Fruit fly (Drosophila melanogaster): ENCODE data around the gene Syx7.

Gene Syx7

DNA sequence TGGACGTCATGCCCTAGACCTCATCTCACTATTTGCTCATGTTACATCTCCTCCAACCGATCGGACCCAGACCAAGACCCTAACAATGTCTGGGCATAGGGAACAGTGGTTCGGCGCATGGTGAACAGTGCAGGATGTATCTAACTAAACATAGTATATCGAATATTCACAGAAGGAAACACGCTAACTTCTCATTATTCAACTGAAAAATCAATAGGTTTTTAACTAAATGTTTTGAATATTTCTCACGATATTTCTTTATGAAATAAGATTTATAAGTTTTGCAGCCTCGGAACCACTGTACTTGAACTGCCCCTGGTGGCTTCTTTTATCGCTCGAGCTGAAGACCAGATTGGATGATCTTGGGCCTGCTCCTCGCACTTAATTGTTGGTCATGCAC lies 8.0 kb downstream of the Syx7 start:
- no peak for TF ChIP-seq noc (tag; optimal IDR thresholded peaks at IDR 0.05)

DNA sequence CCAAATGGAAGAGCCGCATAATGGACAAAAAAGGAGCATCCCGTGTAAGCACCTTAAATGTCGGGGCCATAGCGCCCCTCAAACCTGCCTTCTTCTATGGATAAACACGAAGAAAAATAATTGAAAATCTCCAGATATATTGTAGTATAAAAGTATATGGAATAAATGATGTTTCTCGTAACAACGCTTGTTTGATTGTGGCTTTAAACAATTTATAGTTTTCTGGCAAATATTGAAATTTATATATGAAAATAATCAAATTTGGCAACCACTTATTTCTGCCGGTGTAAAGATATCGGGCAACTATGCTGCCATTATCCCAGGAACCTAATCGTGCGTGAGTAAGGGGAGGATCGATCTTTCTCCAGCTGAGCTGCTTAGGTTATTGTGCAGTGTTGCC lies 9.6 kb downstream of the Syx7 start:
- TF ChIP-seq noc (tag; optimal IDR thresholded peaks at IDR 0.05), result no peak

DNA sequence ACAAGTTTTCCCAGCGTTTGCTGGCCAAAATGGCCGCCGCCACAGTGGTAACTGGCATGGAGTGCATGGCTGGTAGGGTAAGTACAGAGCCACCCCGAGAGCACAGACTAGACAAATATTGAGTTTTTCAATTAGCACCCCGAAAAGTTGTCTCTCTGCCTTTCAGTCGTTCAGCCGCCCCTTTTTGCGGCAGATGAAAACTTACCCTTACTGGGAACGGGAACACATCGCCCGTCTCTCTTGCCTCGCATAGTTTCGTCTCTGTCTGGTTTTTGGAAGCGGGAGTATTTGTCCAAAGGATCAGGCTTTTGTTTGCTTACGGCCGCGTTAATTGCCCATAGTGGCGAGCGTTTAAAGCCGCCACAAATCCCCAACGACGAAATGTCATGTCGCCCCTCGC lies 13.1 kb downstream of the Syx7 start:
- TF ChIP-seq noc (tag; optimal IDR thresholded peaks at IDR 0.05), result no peak

DNA sequence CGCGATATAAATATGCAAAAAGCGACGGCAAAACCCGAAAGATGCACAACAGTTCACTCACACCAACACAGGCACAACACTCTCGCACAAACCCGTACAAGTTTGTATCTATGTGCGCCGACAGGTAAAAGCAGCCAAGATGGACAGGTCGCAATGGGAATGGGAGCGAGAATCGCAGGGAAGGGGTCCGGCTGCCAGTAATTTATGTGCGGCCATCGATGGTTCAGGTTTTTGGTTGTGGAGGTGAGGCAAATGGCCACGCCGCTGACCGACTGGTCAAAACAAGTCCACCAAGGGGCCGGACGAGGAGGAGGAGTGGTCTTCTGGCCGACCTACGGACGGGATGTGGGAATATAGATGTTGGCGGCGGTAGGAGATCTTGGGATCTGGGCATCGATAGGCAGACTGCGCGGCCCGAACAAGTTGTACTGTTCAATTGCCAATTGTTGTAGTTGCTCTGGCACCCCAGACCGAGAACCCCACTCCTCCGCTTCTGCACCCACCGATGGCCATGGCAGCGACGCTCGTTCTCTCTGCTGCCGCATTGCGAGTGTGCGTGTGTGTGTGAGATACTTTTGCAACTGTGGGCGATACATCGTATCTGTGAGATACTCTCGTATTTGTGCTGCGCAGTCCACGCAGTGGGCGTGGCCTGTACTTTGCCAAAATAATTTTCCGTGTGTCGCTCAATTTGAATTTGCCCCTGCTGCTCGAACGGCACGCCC lies 14.7 kb downstream of the Syx7 start:
- TF ChIP-seq noc (tag; optimal IDR thresholded peaks at IDR 0.05), result no peak

DNA sequence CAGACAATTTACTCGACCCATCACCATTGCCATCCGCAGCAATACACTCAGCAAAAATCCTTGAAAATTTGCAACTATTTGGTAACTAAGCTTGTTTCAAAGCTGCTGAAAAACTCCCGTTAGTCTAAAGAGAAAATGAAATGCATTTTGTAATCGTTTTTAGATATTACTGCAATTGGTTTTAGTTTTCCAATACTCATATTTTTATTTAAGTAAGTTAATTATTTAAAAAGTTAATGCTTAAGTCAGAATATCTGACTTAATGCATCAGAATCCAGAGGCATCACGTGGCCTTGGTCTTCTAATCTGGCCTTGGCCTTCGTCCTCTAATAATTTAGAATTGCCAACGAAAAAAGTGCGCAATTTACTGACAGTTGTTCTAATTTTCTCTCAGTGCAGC lies 17.2 kb downstream of the Syx7 start:
- TF ChIP-seq noc (tag; optimal IDR thresholded peaks at IDR 0.05), result no peak

DNA sequence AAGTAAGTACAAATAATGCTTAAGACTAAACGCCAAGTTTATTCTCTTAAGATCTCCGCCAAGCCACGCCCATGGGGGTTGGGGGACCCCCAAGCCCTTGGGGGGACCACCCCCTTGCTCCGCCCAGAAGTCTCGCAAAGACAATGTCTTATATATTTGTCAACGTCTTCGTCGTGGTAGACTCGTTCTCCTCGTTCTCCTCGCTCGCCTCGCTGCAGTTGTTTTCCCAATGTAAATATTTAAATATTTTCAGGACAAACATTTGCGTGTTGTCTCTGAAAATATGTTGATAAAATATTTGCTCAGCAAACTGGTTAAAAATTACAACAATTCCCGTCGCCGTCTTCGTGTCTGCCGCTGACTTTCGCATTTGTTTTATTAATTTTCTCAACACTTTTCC lies 18.6 kb downstream of the Syx7 start:
- no peak for TF ChIP-seq noc (tag; optimal IDR thresholded peaks at IDR 0.05)

DNA sequence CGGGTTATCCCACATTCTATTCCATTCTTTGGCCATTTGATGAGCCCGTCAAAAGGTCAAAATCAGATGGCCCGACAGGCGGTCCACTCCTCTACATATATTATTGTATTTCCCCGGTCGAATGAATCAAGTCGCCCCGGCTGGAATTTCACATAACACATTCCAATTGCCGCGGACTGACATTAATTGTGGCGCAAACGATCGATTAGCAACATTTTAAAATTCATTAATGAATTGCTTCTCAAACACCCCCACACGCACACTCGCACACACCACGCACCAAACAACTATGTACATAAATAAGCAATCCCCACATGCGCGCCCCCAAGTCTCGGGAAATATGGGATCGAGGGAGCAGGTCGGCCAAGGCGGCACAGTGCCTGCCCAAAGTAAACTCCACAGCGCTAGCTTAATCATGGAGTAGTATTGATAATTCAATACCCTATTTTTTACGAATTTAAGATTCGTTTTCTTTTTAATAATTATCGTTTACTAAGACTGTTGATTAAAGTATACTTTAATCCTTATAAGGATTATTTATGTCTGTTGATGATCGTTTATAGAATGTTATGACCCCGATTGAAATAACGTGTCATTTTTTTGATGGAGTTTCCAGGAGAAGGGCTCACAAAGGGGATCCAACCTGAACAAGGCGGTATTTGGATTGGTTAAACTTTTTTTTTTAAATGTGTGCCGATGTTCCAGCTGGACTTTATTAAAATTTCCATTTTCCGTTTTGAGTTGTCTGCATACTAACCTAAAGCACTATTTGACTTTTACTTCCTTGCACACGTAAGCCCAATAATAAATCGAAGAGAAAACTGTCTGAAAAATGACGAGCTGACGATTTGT lies 19.9 kb downstream of the Syx7 start:
- TF ChIP-seq noc (tag; optimal IDR thresholded peaks at IDR 0.05), result no peak

DNA sequence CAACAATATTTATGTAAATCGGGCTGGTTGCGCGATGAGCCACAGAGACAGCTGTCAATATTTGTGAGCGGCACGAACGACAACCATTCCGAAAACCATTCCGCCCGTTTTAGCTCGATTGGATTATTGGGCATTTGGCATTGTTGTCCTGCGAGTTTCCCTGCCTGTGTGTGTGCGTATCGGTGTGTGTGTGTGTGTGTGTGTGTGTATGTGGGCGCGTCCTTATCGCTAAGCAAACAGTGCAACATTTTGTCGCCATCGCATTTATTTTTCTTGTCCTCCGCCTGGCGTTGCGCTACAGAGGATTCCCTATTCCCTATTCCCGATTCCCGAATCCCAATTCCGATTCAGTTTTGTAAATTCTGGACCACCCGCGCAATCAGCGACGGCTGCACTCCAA lies 26.3 kb downstream of the Syx7 start:
- no peak for TF ChIP-seq noc (tag; optimal IDR thresholded peaks at IDR 0.05)

DNA sequence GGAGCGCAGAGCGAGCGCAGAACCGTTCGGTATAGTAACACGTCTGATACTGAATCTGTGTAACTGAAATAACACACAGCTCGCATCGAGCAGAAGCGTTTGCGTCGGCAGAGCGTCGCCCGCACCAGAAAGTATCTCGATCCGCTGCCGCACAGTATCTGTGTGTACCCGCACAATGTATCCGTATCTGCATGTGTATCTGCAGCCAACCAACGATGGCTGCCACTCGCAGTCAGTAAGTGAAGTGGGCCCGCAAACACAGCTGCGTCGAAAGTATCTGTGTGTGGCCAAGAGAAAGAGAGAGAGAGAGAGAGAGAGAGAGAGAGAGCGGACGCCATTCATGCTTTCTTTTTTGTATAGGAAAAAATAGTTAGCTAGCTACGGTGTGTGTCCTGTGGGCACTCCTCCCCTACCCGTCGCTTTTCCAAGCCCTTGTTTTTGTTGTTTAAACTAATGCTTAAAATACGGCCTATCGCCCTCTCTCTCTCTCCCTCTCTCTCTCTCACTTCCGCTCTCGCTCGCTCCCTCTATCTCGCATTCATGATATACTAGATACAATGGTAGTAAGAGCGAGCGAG lies 30.9 kb downstream of the Syx7 start, which contains the start of gene croc:
TSS of gene croc (minus strand) at position 51 of the 578 bp plus-strand sequence.
- no peak for TF ChIP-seq noc (tag; optimal IDR thresholded peaks at IDR 0.05)

DNA sequence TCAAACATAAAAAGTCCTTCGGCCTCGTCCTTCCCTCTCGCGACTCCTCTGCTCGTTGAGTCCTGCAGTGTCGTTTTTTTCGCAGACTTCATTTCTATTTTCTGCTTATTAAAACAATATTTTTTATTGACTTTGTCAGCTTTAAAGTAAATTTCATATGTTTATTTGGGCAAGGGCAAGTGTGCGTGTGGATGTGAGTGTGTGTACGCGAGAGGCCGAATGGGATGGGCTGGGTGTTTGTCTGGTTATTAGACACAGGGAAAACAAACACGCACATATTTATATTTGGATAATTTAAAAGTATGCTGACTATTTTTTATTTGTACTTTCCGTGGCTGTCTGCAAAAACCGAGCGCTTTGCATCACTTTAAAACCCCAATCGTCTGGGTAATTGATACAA lies 32.2 kb downstream of the Syx7 start:
- TF ChIP-seq noc (tag; optimal IDR thresholded peaks at IDR 0.05), result no peak

DNA sequence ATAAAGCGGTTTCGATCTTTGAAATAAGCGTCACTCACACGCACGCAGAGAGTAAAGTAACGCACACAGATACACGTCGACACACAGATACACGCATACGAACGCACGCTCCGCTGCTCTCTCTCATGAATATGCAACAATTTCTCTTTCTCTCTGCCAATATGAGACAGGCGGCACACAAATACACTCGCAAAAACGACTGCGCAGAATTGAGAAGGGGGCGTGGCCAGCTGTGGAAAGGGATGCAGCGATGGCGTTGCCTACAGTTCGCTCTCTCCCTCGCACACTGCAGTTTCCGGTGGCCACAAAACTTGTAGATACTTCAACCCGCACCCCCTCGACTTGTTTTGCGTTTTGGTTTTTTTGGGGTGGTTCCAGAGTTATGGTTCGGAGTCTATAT lies 34.0 kb downstream of the Syx7 start:
- no peak for TF ChIP-seq noc (tag; optimal IDR thresholded peaks at IDR 0.05)

DNA sequence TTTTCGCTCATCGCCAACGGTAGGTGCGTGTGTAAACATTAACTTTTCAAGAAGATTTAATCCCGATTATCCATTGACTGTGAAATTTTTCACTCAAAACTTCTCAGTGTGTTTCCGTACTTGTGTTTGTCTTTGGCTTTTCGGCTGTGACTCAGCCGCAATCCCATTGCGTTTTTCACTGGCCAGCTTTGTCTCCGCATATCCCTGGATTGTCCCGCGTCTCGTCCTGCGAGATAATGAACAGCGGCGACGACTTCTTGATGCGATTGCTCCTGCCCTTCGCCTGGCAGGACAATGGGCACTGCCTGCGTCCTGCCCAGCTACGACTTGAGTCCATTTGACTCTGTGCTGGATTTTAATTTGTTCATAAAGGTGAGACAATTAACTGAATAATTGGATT lies 36.5 kb downstream of the Syx7 start:
- no peak for TF ChIP-seq noc (tag; optimal IDR thresholded peaks at IDR 0.05)

DNA sequence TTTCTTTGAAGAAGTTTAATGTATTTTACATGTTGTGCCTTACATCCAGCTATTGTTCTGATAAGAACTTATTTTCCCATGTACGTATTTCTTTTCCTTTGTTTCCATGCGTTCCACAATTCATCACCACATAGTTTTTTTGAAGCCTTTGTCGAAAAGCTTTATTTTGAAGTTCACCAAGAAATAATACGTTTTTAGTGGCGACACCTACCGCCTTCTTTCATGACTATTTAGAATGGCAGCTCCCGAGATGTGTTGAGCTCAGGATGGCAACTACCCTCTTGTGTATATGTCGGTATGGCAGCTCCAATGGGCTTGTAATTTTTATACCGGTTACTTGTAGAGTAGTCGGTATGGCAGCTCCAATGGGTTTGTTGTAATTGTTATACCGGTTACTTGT lies 38.2 kb downstream of the Syx7 start:
- TF ChIP-seq noc (tag; optimal IDR thresholded peaks at IDR 0.05), result no peak

DNA sequence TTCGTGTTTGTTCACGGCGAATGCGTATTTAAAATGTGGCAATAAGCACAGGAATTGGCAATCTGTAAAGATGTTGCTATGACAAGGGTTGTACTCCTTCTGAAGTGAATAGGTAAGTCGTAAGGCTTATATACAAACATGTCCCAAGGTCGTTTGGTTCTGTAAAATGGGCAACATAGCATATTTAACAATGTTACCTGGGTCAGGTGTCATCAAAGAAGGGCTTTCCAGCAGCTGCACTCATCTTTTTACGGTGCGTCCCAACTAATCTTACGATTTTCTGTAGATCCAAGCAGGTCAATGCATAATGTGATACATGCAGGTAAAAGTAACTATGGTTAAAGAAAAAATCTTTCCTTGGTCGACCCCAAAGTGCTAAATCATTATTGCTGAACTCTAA lies 44.9 kb downstream of the Syx7 start, which contains the start of gene Neu2:
TSS of gene Neu2 (minus strand) at position 101 of the 400 bp plus-strand sequence.
- no peak for TF ChIP-seq noc (tag; optimal IDR thresholded peaks at IDR 0.05)

DNA sequence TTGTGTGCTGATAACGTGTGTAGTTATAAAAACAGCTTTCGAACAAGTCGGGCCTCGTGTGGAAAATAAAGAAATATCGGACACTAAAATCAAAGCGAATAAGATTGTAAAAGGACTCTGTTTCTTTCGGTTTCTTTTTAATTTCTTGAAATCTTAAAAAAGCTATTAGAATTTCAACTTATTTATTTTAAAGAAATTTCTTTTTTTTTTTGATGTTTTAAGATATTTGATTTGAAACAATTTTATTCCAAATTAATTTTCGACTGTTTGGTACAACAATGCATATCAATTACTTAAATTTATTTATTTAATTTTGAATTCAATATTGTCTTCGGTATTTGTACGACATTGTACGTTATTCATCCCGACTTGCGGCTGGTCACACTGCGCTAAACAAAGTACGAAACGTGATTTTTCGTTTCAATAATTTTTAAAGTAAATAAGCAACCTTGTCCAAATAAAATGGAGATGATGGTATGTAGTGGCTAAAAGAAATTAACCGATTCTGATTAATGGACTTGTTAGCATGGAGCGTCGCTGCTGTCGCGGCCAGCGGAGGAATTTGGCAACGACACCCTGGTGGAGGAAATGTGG lies 47.2 kb downstream of the Syx7 start, which contains the start of the genes CG7202 and CG7519:
TSS of gene CG7202 (minus strand) at position 51 of the 594 bp plus-strand sequence.
TSS of gene CG7519 (plus strand) at position 361 of the 594 bp plus-strand sequence.
- no peak for TF ChIP-seq noc (tag; optimal IDR thresholded peaks at IDR 0.05)

DNA sequence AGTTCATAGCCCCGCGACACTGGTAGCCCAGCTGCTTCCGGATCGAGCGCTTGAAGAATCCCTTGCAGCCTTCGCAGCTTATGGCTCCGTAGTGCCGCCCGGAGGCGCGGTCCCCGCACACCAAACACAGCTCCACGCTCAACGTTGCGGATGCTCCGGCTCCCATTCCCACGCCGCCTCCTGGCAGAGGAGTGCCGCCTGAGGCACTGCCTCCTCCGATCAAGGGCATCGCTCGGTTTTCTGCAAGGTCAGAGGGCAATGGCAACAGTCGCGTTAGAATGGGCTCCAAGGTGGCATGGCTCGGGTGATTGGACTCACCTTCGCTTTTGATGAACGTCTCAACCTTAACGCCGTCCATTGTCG lies 50.8 kb downstream of the Syx7 start:
- no peak for TF ChIP-seq noc (tag; optimal IDR thresholded peaks at IDR 0.05)

Measured in whole organism, larva.